Worm (Caenorhabditis elegans) whole organism, L2 larva: ENCODE results near the gene ubq-2.
A peak's percentile ranks its signal among the peaks of the same experiment; 100 is the strongest.

Experiments used
- C34F6.9 ChIP-seq: fragments of 150-350 bp; optimal IDR thresholded peaks from 2 replicates; lab custom pipeline; 2014; ENCODE audit warnings: missing biosample characterization, missing genetic modification characterization
- F13H6.1 ChIP-seq: sonication (generic microtip); optimal IDR thresholded peaks from 2 replicates; lab custom pipeline; 2016; ENCODE audit warnings: missing genetic modification characterization, missing compliant biosample characterization
- R02D3.7 ChIP-seq: fragments of 150-350 bp; optimal IDR thresholded peaks from 2 replicates; lab custom pipeline; 2014; ENCODE audit warnings: missing biosample characterization, missing genetic modification characterization
- Y55F3AM.14 ChIP-seq: fragments of 200-800 bp; sonication (Bioruptor generic); optimal IDR thresholded peaks from 2 replicates; lab custom pipeline; 2018; ENCODE audit warnings: mild to moderate bottlenecking, missing genetic modification characterization, missing compliant biosample characterization
- ZK546.5 ChIP-seq: sonication (generic microtip); optimal IDR thresholded peaks from 2 replicates; lab custom pipeline; 2017; ENCODE audit warnings: missing biosample characterization, missing genetic modification characterization
- aly-2 ChIP-seq: fragments of 150-350 bp; optimal IDR thresholded peaks from 2 replicates; lab custom pipeline; 2014; ENCODE audit warnings: missing biosample characterization, missing genetic modification characterization
- ama-1 ChIP-seq: fragments of 150-350 bp; optimal IDR thresholded peaks from 2 replicates; lab custom pipeline; 2018; ENCODE audit warnings: inconsistent platforms
- blmp-1 ChIP-seq: sonication (generic microtip); optimal IDR thresholded peaks from 2 replicates; lab custom pipeline; 2017; ENCODE audit warnings: missing genetic modification characterization, mild to moderate bottlenecking, missing compliant biosample characterization, antibody characterized with exemption, moderate library complexity; ENCODE audit not compliant: insufficient read depth
- ceh-16 ChIP-seq: fragments of 150-350 bp; optimal IDR thresholded peaks from 2 replicates; lab custom pipeline; 2014; ENCODE audit warnings: missing biosample characterization, missing genetic modification characterization
- ceh-82 ChIP-seq: fragments of 150-350 bp; optimal IDR thresholded peaks from 2 replicates; lab custom pipeline; 2014; ENCODE audit warnings: missing biosample characterization, missing genetic modification characterization
- crh-2 ChIP-seq: sonication (generic microtip); optimal IDR thresholded peaks from 2 replicates; lab custom pipeline; 2017; ENCODE audit warnings: missing biosample characterization, missing genetic modification characterization
- dmd-4 ChIP-seq: sonication (generic microtip); optimal IDR thresholded peaks from 2 replicates; lab custom pipeline; 2017; ENCODE audit warnings: missing biosample characterization, missing genetic modification characterization
- egl-27 ChIP-seq: sonication (generic microtip); optimal IDR thresholded peaks from 3 replicates; lab custom pipeline; 2017; ENCODE audit warnings: missing biosample characterization, missing genetic modification reagents, missing genetic modification characterization
- elt-3 ChIP-seq: sonication (generic microtip); optimal IDR thresholded peaks from 2 replicates; lab custom pipeline; 2017; ENCODE audit warnings: missing biosample characterization, missing genetic modification characterization
- fos-1 ChIP-seq: fragments of 150-350 bp; optimal IDR thresholded peaks from 2 replicates; lab custom pipeline; 2014; ENCODE audit warnings: missing biosample characterization, missing genetic modification characterization
- gmeb-1 ChIP-seq: fragments of 150-350 bp; optimal IDR thresholded peaks from 2 replicates; lab custom pipeline; 2014; ENCODE audit warnings: missing biosample characterization, missing genetic modification characterization
- lin-11 ChIP-seq: fragments of 150-350 bp; sonication (generic microtip); optimal IDR thresholded peaks from 2 replicates; lab custom pipeline; 2014; ENCODE audit warnings: missing biosample characterization, missing genetic modification characterization, inconsistent platforms, mixed read lengths
- lin-13 ChIP-seq: fragments of 150-350 bp; optimal IDR thresholded peaks from 2 replicates; lab custom pipeline; 2014; ENCODE audit warnings: missing biosample characterization, missing genetic modification reagents, missing genetic modification characterization
- lin-39 ChIP-seq: fragments of 150-350 bp; optimal IDR thresholded peaks from 2 replicates; lab custom pipeline; 2014; ENCODE audit warnings: missing biosample characterization, missing genetic modification reagents, missing genetic modification characterization
- lsy-2 ChIP-seq, 2 experiments: fragments of 150-350 bp in 1 of 2; sonication (generic microtip) in 1 of 2; optimal IDR thresholded peaks; 2 replicates each; lab custom pipeline; 2014 to 2017; ENCODE audit warnings: missing biosample characterization in 2 of 2, missing genetic modification characterization in 2 of 2
- mbf-1 ChIP-seq: sonication (generic microtip); optimal IDR thresholded peaks from 2 replicates; lab custom pipeline; 2017; ENCODE audit warnings: missing biosample characterization, missing genetic modification characterization
- nhr-10 ChIP-seq: sonication (generic microtip); optimal IDR thresholded peaks from 2 replicates; lab custom pipeline; 2017; ENCODE audit warnings: missing biosample characterization, missing genetic modification characterization
- nhr-11 ChIP-seq: fragments of 150-350 bp; optimal IDR thresholded peaks from 2 replicates; lab custom pipeline; 2014; ENCODE audit warnings: missing biosample characterization, missing genetic modification characterization
- nhr-12 ChIP-seq: fragments of 150-350 bp; optimal IDR thresholded peaks from 2 replicates; lab custom pipeline; 2014; ENCODE audit warnings: missing biosample characterization, missing genetic modification characterization
- nhr-129 ChIP-seq: fragments of 150-350 bp; optimal IDR thresholded peaks from 2 replicates; lab custom pipeline; 2014; ENCODE audit warnings: missing biosample characterization, missing genetic modification characterization
- nhr-21 ChIP-seq: fragments of 150-350 bp; optimal IDR thresholded peaks from 2 replicates; lab custom pipeline; 2014; ENCODE audit warnings: missing biosample characterization, missing genetic modification characterization
- nhr-237 ChIP-seq: fragments of 150-350 bp; optimal IDR thresholded peaks from 2 replicates; lab custom pipeline; 2014; ENCODE audit warnings: missing biosample characterization, missing genetic modification characterization
- nhr-25 ChIP-seq: fragments of 150-350 bp; sonication (generic microtip); optimal IDR thresholded peaks from 3 replicates; lab custom pipeline; 2014; ENCODE audit warnings: missing biosample characterization, missing genetic modification characterization
- nhr-6 ChIP-seq: fragments of 150-350 bp; optimal IDR thresholded peaks from 2 replicates; lab custom pipeline; 2014; ENCODE audit warnings: missing biosample characterization, missing genetic modification characterization
- peb-1 ChIP-seq: fragments of 150-350 bp; optimal IDR thresholded peaks from 2 replicates; lab custom pipeline; 2014; ENCODE audit warnings: missing biosample characterization, missing genetic modification characterization
- sem-4 ChIP-seq: fragments of 150-350 bp; optimal IDR thresholded peaks from 2 replicates; lab custom pipeline; 2014; ENCODE audit warnings: missing biosample characterization, missing genetic modification reagents, missing genetic modification characterization
- skn-1 ChIP-seq: sonication (generic microtip); optimal IDR thresholded peaks from 2 replicates; lab custom pipeline; 2017; ENCODE audit warnings: missing biosample characterization, missing genetic modification characterization
- sma-3 ChIP-seq: sonication (generic microtip); optimal IDR thresholded peaks from 2 replicates; lab custom pipeline; 2016; ENCODE audit warnings: missing genetic modification reagents, missing genetic modification characterization, missing compliant biosample characterization
- snpc-4 ChIP-seq: fragments of 150-350 bp; optimal IDR thresholded peaks from 2 replicates; lab custom pipeline; 2014; ENCODE audit warnings: missing biosample characterization, missing genetic modification characterization
- unc-39 ChIP-seq: fragments of 150-350 bp; optimal IDR thresholded peaks from 2 replicates; lab custom pipeline; 2014; ENCODE audit warnings: missing biosample characterization, missing genetic modification characterization
- unc-55 ChIP-seq: fragments of 150-350 bp; sonication (generic microtip); optimal IDR thresholded peaks from 3 replicates; lab custom pipeline; 2014; ENCODE audit warnings: missing biosample characterization, missing genetic modification reagents, missing genetic modification characterization
- unc-62 ChIP-seq: fragments of 150-350 bp; optimal IDR thresholded peaks from 2 replicates; lab custom pipeline; 2014; ENCODE audit warnings: missing biosample characterization, missing genetic modification reagents, missing genetic modification characterization
- zag-1 ChIP-seq: fragments of 150-350 bp; optimal IDR thresholded peaks from 2 replicates; lab custom pipeline; 2014; ENCODE audit warnings: missing biosample characterization, missing genetic modification characterization
- ztf-1 ChIP-seq: fragments of 200-800 bp; sonication (Bioruptor generic); conservative IDR thresholded peaks from 2 replicates; pipeline ENCODE4 v1.3.6; 2022; ENCODE audit warnings: missing genetic modification characterization, missing compliant biosample characterization
- ztf-11 ChIP-seq: sonication (generic microtip); optimal IDR thresholded peaks from 2 replicates; lab custom pipeline; 2017; ENCODE audit warnings: missing biosample characterization, missing genetic modification characterization
- ztf-4 ChIP-seq: fragments of 150-350 bp; optimal IDR thresholded peaks from 2 replicates; lab custom pipeline; 2014; ENCODE audit warnings: missing biosample characterization, missing genetic modification characterization

Gene ubq-2

DNA sequence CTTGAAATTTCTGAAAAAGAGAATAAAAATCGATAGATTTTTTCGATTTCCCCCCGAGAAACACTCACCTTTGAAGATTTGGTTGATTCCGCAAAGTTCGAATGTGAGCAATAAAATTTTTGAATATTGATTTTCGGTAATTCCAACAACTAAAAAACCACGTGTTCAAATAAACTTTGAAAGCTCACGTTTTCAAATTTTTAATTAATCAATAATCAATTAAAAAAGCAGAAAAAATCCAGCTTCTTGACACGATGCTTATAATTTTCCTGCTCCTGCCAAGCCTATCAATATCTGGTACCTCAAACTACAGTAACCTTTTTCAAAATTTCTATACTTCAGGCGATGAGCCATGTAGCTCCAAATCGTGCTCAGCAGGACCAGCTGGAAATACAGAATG, 9.1 kb upstream of the ubq-2 start, which contains the start of gene ZK1010.5:
Gene ZK1010.5, minus strand, starts transcription at position 101 of the 400 bp plus-strand sequence.
- TF ChIP-seq ceh-82 (tag; lab: Kevin White, UChicago) (no peak), nhr-25 (tag; lab: Kevin White, UChicago) (no peak), elt-3 (no peak), nhr-6 (tag; lab: Kevin White, UChicago) (no peak), lin-13 (GFP tag; lab: Kevin White, UChicago) (no peak)

DNA sequence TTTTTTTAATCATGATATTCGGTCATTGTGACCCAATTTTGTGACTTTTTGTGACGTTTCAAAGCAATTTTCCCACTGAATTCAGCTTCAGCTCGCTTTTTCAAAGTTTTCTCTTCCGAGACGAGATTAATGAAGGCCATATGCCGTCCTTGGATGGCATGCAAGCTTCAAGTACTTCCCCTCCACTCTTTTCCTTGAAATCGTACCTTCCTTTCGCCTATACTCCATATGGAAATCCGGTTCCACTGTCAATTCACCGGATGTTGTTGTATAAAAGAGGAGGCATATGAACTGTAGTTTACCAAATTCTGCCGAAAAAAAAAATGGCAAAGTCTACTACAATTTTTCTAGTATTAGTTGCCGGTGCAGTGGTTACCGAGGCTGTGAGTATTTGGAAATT, 2.4 kb upstream of the ubq-2 start, which contains the start of gene ZK1010.4:
Gene ZK1010.4, plus strand, starts transcription at position 301 of the 400 bp plus-strand sequence.
- TF ChIP-seq nhr-12 (tag; lab: Kevin White, UChicago): no peak
- TF ChIP-seq unc-62: no peak
- no peak for TF ChIP-seq zag-1 (tag; lab: Kevin White, UChicago)
- no peak for TF ChIP-seq lin-11 (tag; lab: Kevin White, UChicago)
- no peak for TF ChIP-seq ceh-16 (tag; lab: Kevin White, UChicago)
- TF ChIP-seq ama-1 (lab: Kevin White, UChicago): no peak
- TF ChIP-seq F13H6.1 (tag; lab: Kevin White, UChicago): no peak
- no peak for TF ChIP-seq lin-39 (tag; lab: Kevin White, UChicago)
- TF ChIP-seq peb-1 (tag; lab: Kevin White, UChicago): no peak

ce11 chrIII:12977559-12977958, 764 bp downstream of the ubq-2 start, which contains the start of gene ZK1010.2:
TSS of gene ZK1010.2 (minus strand) at chrIII:12977862.
- TF ChIP-seq gmeb-1 (tag; lab: Kevin White, UChicago) (no peak), snpc-4 (no peak)

- TF ChIP-seq ztf-4 (no peak), nhr-11 (tag; lab: Kevin White, UChicago) (no peak), C34F6.9 (tag; lab: Kevin White, UChicago) (no peak), lin-39 (tag; lab: Kevin White, UChicago) (no peak), peb-1 (tag; lab: Kevin White, UChicago) (no peak), nhr-12 (tag; lab: Kevin White, UChicago) (no peak), zag-1 (tag; lab: Kevin White, UChicago) (no peak), nhr-10 (tag; lab: Kevin White, UChicago) (no peak), unc-62 (no peak), ztf-11 (tag; lab: Kevin White, UChicago) (no peak), gmeb-1 (tag; lab: Kevin White, UChicago) (no peak), aly-2 (tag; lab: Kevin White, UChicago) (no peak), ceh-16 (tag; lab: Kevin White, UChicago) (no peak), ceh-82 (tag; lab: Kevin White, UChicago) (no peak)
Observed at ce11 chrIII:12972398-12972797, 5.9 kb downstream of the ubq-2 start, which contains the start of gene bckd-1A. TSS of gene bckd-1A (minus strand) at chrIII:12972498.

- peak; percentile 6 for TF ChIP-seq lin-13 (GFP tag; lab: Kevin White, UChicago)
- TF ChIP-seq ztf-4: no peak
- TF ChIP-seq lin-39 (tag; lab: Kevin White, UChicago): no peak
- TF ChIP-seq sem-4 (tag; lab: Kevin White, UChicago): no peak
- TF ChIP-seq sma-3 (GFP tag; lab: Kevin White, UChicago): no peak
- peak; percentile 53 for TF ChIP-seq C34F6.9 (tag; lab: Kevin White, UChicago)
- TF ChIP-seq egl-27 (tag; lab: Kevin White, UChicago): no peak
- no peak for TF ChIP-seq blmp-1 (tag; lab: Kevin White, UChicago)
- no peak for TF ChIP-seq unc-62
- TF ChIP-seq zag-1 (tag; lab: Kevin White, UChicago): no peak
- no peak for TF ChIP-seq nhr-11 (tag; lab: Kevin White, UChicago)
- TF ChIP-seq snpc-4: no peak
- peak; percentile 20 for TF ChIP-seq nhr-129 (tag; lab: Kevin White, UChicago)
- no peak for TF ChIP-seq unc-39 (tag; lab: Kevin White, UChicago)
- TF ChIP-seq lsy-2 (tag; optimal IDR thresholded peaks at IDR 0.05; lab: Kevin White, UChicago): peak; percentile 55 to 81
- TF ChIP-seq nhr-12 (tag; lab: Kevin White, UChicago): no peak
- peak; percentile 34 for TF ChIP-seq gmeb-1 (tag; lab: Kevin White, UChicago)
- no peak for TF ChIP-seq F13H6.1 (tag; lab: Kevin White, UChicago)
- no peak for TF ChIP-seq nhr-6 (tag; lab: Kevin White, UChicago)
- TF ChIP-seq lin-11 (tag; lab: Kevin White, UChicago): no peak
- TF ChIP-seq nhr-25 (tag; lab: Kevin White, UChicago): no peak
- peak; percentile 38 for TF ChIP-seq fos-1 (tag; lab: Kevin White, UChicago)
- TF ChIP-seq ZK546.5 (tag; lab: Kevin White, UChicago): no peak
- TF ChIP-seq Y55F3AM.14 (GFP tag; lab: Kevin White, UChicago): no peak
- no peak for TF ChIP-seq dmd-4
- TF ChIP-seq unc-55: peak; percentile 26
- no peak for TF ChIP-seq skn-1 (tag; lab: Kevin White, UChicago)
- no peak for TF ChIP-seq mbf-1 (tag; lab: Kevin White, UChicago)
- TF ChIP-seq R02D3.7 (tag; lab: Kevin White, UChicago): no peak
- peak; percentile 37 for TF ChIP-seq crh-2
- TF ChIP-seq nhr-237 (tag; lab: Kevin White, UChicago): no peak
- no peak for TF ChIP-seq peb-1 (tag; lab: Kevin White, UChicago)
- TF ChIP-seq nhr-21 (tag; lab: Kevin White, UChicago): no peak
- TF ChIP-seq ztf-1 (GFP tag; lab: Robert Waterston, UW): no peak
Observed at ce11 chrIII:12971828-12972379, 6.4 kb downstream of the ubq-2 start.
